Worm (Caenorhabditis elegans): ENCODE results near the gene F13E9.11.

F13E9.11 gene

ce11 chrIV:10868629-10869251 is at the start of gene F13E9.11:
TSS of gene F13E9.11 (minus strand) at chrIV:10869135.
- TF ChIP-seq dao-5 (tag; optimal IDR thresholded peaks at IDR 0.05) (no peak), W03F9.2 (tag; optimal IDR thresholded peaks at IDR 0.05) (no peak), him-1 (tag; optimal IDR thresholded peaks at IDR 0.05) (no peak)

ce11 chrIV:10916134-10916533 is 47.2 kb upstream of the F13E9.11 start:
- TF ChIP-seq W03F9.2 (tag; optimal IDR thresholded peaks at IDR 0.05): no peak
- TF ChIP-seq him-1 (tag; optimal IDR thresholded peaks at IDR 0.05): no peak
- TF ChIP-seq dao-5 (tag; optimal IDR thresholded peaks at IDR 0.05): no peak

ce11 chrIV:10915388-10915787 is 46.5 kb upstream of the F13E9.11 start, which contains the start of gene ZK593.3:
TSS of gene ZK593.3 (plus strand) at chrIV:10915688.
- TF ChIP-seq him-1 (tag; optimal IDR thresholded peaks at IDR 0.05) (no peak), W03F9.2 (tag; optimal IDR thresholded peaks at IDR 0.05) (no peak)

- TF ChIP-seq W03F9.2 (tag; optimal IDR thresholded peaks at IDR 0.05) (no peak), dao-5 (tag; optimal IDR thresholded peaks at IDR 0.05) (no peak), him-1 (tag; optimal IDR thresholded peaks at IDR 0.05) (no peak)
Measured at ce11 chrIV:10913081-10913480, 44.1 kb upstream of the F13E9.11 start, which contains the start of gene ZK593.2. TSS of gene ZK593.2 (plus strand) at chrIV:10913381.

- TF ChIP-seq W03F9.2 (tag; optimal IDR thresholded peaks at IDR 0.05) (no peak), dao-5 (tag; optimal IDR thresholded peaks at IDR 0.05) (no peak), him-1 (tag; optimal IDR thresholded peaks at IDR 0.05) (no peak)
Measured at ce11 chrIV:10909708-10910107, 40.8 kb upstream of the F13E9.11 start, which contains the start of gene pyk-2. TSS of gene pyk-2 (plus strand) at chrIV:10909913.

- TF ChIP-seq W03F9.2 (tag; optimal IDR thresholded peaks at IDR 0.05): no peak
- TF ChIP-seq dao-5 (tag; optimal IDR thresholded peaks at IDR 0.05): no peak
- no peak for TF ChIP-seq him-1 (tag; optimal IDR thresholded peaks at IDR 0.05)
Measured at ce11 chrIV:10909206-10909605, 40.3 kb upstream of the F13E9.11 start, which contains the start of gene ZK596.2. TSS of gene ZK596.2 (minus strand) at chrIV:10909306.

- TF ChIP-seq him-1 (tag; optimal IDR thresholded peaks at IDR 0.05) (no peak), W03F9.2 (tag; optimal IDR thresholded peaks at IDR 0.05) (no peak), dao-5 (tag; optimal IDR thresholded peaks at IDR 0.05) (no peak)
Measured at ce11 chrIV:10904282-10904681, 35.3 kb upstream of the F13E9.11 start, which contains the start of gene ZK596.3. TSS of gene ZK596.3 (minus strand) at chrIV:10904382.

ce11 chrIV:10902476-10902875 is 33.5 kb upstream of the F13E9.11 start:
- TF ChIP-seq W03F9.2 (tag; optimal IDR thresholded peaks at IDR 0.05): no peak
- TF ChIP-seq dao-5 (tag; optimal IDR thresholded peaks at IDR 0.05): no peak
- TF ChIP-seq him-1 (tag; optimal IDR thresholded peaks at IDR 0.05): no peak

ce11 chrIV:10900083-10900482 is 31.1 kb upstream of the F13E9.11 start, which contains the start of gene srlf-30:
TSS of gene srlf-30 (plus strand) at chrIV:10900383.
- no peak for TF ChIP-seq W03F9.2 (tag; optimal IDR thresholded peaks at IDR 0.05)
- TF ChIP-seq dao-5 (tag; optimal IDR thresholded peaks at IDR 0.05): no peak
- no peak for TF ChIP-seq him-1 (tag; optimal IDR thresholded peaks at IDR 0.05)

ce11 chrIV:10899091-10899490 is 30.2 kb upstream of the F13E9.11 start, which contains the start of the genes F13E9.9 and F13E9.19:
TSS of gene F13E9.9 (minus strand) at chrIV:10899191.
TSS of gene F13E9.19 (plus strand) at chrIV:10899406.
- TF ChIP-seq W03F9.2 (tag; optimal IDR thresholded peaks at IDR 0.05) (no peak), dao-5 (tag; optimal IDR thresholded peaks at IDR 0.05) (no peak), him-1 (tag; optimal IDR thresholded peaks at IDR 0.05) (no peak)

- no peak for TF ChIP-seq him-1 (tag; optimal IDR thresholded peaks at IDR 0.05)
- no peak for TF ChIP-seq W03F9.2 (tag; optimal IDR thresholded peaks at IDR 0.05)
- TF ChIP-seq dao-5 (tag; optimal IDR thresholded peaks at IDR 0.05): no peak
Measured at ce11 chrIV:10898160-10898559, 29.2 kb upstream of the F13E9.11 start.

ce11 chrIV:10896512-10896911 is 27.6 kb upstream of the F13E9.11 start, which contains the start of gene srlf-13:
TSS of gene srlf-13 (minus strand) at chrIV:10896612.
- TF ChIP-seq dao-5 (tag; optimal IDR thresholded peaks at IDR 0.05) (no peak), him-1 (tag; optimal IDR thresholded peaks at IDR 0.05) (no peak), W03F9.2 (tag; optimal IDR thresholded peaks at IDR 0.05) (no peak)

- no peak for TF ChIP-seq dao-5 (tag; optimal IDR thresholded peaks at IDR 0.05)
- no peak for TF ChIP-seq W03F9.2 (tag; optimal IDR thresholded peaks at IDR 0.05)
Measured at ce11 chrIV:10894255-10894654, 25.3 kb upstream of the F13E9.11 start, which contains the start of gene srlf-14. TSS of gene srlf-14 (minus strand) at chrIV:10894355.

ce11 chrIV:10891993-10892392 is 23.1 kb upstream of the F13E9.11 start, which contains the start of gene srlf-12:
TSS of gene srlf-12 (minus strand) at chrIV:10892093.
- TF ChIP-seq him-1 (tag; optimal IDR thresholded peaks at IDR 0.05) (no peak), W03F9.2 (tag; optimal IDR thresholded peaks at IDR 0.05) (no peak), dao-5 (tag; optimal IDR thresholded peaks at IDR 0.05) (no peak)

All from whole organism, L4/young adult.